Worm (Caenorhabditis elegans) whole organism, L4 larva: ENCODE results near the gene F09B12.3.

Experiments
- nhr-102 ChIP-seq: sonication (generic microtip); optimal IDR thresholded peaks from 2 replicates; lab custom pipeline; 2016; ENCODE audit warnings: mild to moderate bottlenecking, missing genetic modification characterization, moderate library complexity, missing compliant biosample characterization
- nhr-25 ChIP-seq: sonication (generic microtip); optimal IDR thresholded peaks from 2 replicates; lab custom pipeline; 2017; ENCODE audit warnings: missing genetic modification characterization, mild to moderate bottlenecking, missing compliant biosample characterization, antibody characterized with exemption, moderate library complexity, borderline replicate concordance; ENCODE audit not compliant: insufficient read depth
- nhr-77 ChIP-seq: fragments of 150-350 bp; optimal IDR thresholded peaks from 2 replicates; lab custom pipeline; 2014; ENCODE audit warnings: missing biosample characterization, missing genetic modification characterization
- ztf-11 ChIP-seq: fragments of 150-350 bp; optimal IDR thresholded peaks from 2 replicates; lab custom pipeline; 2014; ENCODE audit warnings: missing biosample characterization, missing genetic modification characterization

ce11 chrX:15146415-15147210, 48.9 kb upstream of the F09B12.3 start:
- TF ChIP-seq nhr-25 (no peak), ztf-11 (no peak), nhr-77 (tag; lab: Kevin White, UChicago) (no peak), nhr-102 (tag; lab: Kevin White, UChicago) (no peak)
